Fruit fly (Drosophila melanogaster): ENCODE measurements around the gene CG3719.

Gene CG3719

DNA sequence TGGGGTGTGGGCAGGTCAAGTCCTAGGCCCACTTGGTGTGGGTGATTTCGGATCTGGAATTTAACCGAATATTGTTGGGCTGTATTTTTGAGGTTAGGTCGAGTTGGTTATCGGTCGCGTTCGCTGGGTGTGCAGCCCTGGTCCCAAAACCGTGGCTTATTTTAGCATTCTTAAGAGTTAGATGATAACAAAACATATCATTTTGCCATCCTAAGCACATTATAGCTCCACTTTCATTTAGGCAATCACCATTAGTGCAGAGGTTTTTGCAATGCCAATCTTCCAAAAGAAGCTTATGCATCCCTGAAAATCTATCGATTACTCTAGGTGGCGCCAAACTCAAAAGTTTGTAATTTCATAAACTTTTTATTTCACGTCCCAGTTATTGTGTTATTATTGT, 31.0 kb downstream of the CG3719 start, which contains the start of gene MTPAP (continued):
- TF ChIP-seq CG7839 (tag; optimal IDR thresholded peaks at IDR 0.05) (no peak), Hr39 (optimal IDR thresholded peaks at IDR 0.05) (no peak), odd (GFP tag; optimal IDR thresholded peaks at IDR 0.05) (no peak), gce (GFP tag; IDR thresholded peaks at IDR 0.05) (no peak), MESR4 (GFP tag; optimal IDR thresholded peaks at IDR 0.05) (no peak), CG17328 (GFP tag; IDR thresholded peaks at IDR 0.05) (no peak), Atf6 (GFP tag; IDR thresholded peaks at IDR 0.05) (peak; percentile 29; the same call in 1 of the 2 replicates), bbx (GFP tag; IDR thresholded peaks at IDR 0.05; ENCODE audit: partially characterized antibody) (peak; percentile 86), CG10366 (GFP tag; IDR thresholded peaks at IDR 0.05) (no peak), fd102C (GFP tag; optimal IDR thresholded peaks at IDR 0.05) (no peak), nau (GFP tag; optimal IDR thresholded peaks at IDR 0.05) (no peak), CG17361 (GFP tag; IDR thresholded peaks at IDR 0.05) (no peak), gro (GFP tag; optimal IDR thresholded peaks at IDR 0.05) (peak; percentile 25), CG5180 (GFP tag; optimal IDR thresholded peaks at IDR 0.05) (no peak), kni (GFP tag; optimal IDR thresholded peaks at IDR 0.05) (no peak), CG18011 (GFP tag; optimal IDR thresholded peaks at IDR 0.05) (no peak), CG30020 (tag; optimal IDR thresholded peaks at IDR 0.05) (no peak), Hsf (GFP tag; optimal IDR thresholded peaks at IDR 0.05) (peak; percentile 50), GATAe (GFP tag; conservative IDR thresholded peaks at IDR 0.05) (no peak), wek (GFP tag; optimal IDR thresholded peaks at IDR 0.05) (no peak), hb (GFP tag; IDR thresholded peaks at IDR 0.05; ENCODE audit: partially characterized antibody) (peak; percentile 72), CG31441 (GFP tag; IDR thresholded peaks at IDR 0.05) (no peak), Blimp-1 (GFP tag; optimal IDR thresholded peaks at IDR 0.05) (no peak), unpg (GFP tag; optimal IDR thresholded peaks at IDR 0.05) (no peak), Stat92E (GFP tag; optimal IDR thresholded peaks at IDR 0.05) (no peak), pho (GFP tag; optimal IDR thresholded peaks at IDR 0.05) (peak; percentile 14), Mes4 (GFP tag; optimal IDR thresholded peaks at IDR 0.05) (peak; percentile 2), fd64A (GFP tag; optimal IDR thresholded peaks at IDR 0.05) (no peak), Dll (GFP tag; IDR thresholded peaks at IDR 0.05; ENCODE audit: partially characterized antibody) (peak; percentile 66), CG1792 (GFP tag; optimal IDR thresholded peaks at IDR 0.05) (no peak), Mad (GFP tag; optimal IDR thresholded peaks at IDR 0.05) (no peak), CG13775 (GFP tag; optimal IDR thresholded peaks at IDR 0.05) (peak; percentile 35), CG14667 (GFP tag; IDR thresholded peaks at IDR 0.05) (no peak), lola (GFP tag; optimal IDR thresholded peaks at IDR 0.05) (peak in 1 of 3 experiments; percentile 4), E2f2 (GFP tag; IDR thresholded peaks at IDR 0.05) (peak; percentile 93), CG14860 (GFP tag; IDR thresholded peaks at IDR 0.05; ENCODE audit: partially characterized antibody) (peak; percentile 78), bsh (GFP tag; optimal IDR thresholded peaks at IDR 0.05) (no peak), tx (GFP tag; optimal IDR thresholded peaks at IDR 0.05) (no peak), nmo (GFP tag; optimal IDR thresholded peaks at IDR 0.05) (peak; percentile 54), ken (GFP tag; IDR thresholded peaks at IDR 0.05) (no peak), fd3F (GFP tag; optimal IDR thresholded peaks at IDR 0.05) (no peak), fru (optimal IDR thresholded peaks at IDR 0.05) (no peak), CG10565 (GFP tag; optimal IDR thresholded peaks at IDR 0.05) (no peak), HLH4C (GFP tag; IDR thresholded peaks at IDR 0.05; ENCODE audit: partially characterized antibody) (peak; percentile 79), Dad (GFP tag; optimal IDR thresholded peaks at IDR 0.05) (no peak), CG1603 (tag; optimal IDR thresholded peaks at IDR 0.05) (no peak), kay (GFP tag; optimal IDR thresholded peaks at IDR 0.05) (no peak), gcm2 (GFP tag; optimal IDR thresholded peaks at IDR 0.05) (no peak), lbe (GFP tag; optimal IDR thresholded peaks at IDR 0.05) (no peak), CG6765 (GFP tag; optimal IDR thresholded peaks at IDR 0.05) (no peak), sob (GFP tag; IDR thresholded peaks at IDR 0.05) (no peak)

Measured in whole organism, embryonic.